Worm (Caenorhabditis elegans) whole organism, mixed stage, embryonic: ENCODE results near the gene F46B3.1.

ENCODE experiments used
- bed-3 ChIP-seq: fragments of 200-800 bp; sonication (Bioruptor generic); optimal IDR thresholded peaks from 3 replicates; lab custom pipeline; 2018; ENCODE audit warnings: mild to moderate bottlenecking, missing genetic modification characterization, moderate library complexity, missing compliant biosample characterization
- flh-1 ChIP-seq: fragments of 200-800 bp; sonication (Bioruptor generic); optimal IDR thresholded peaks from 2 replicates; lab custom pipeline; 2018; ENCODE audit warnings: mild to moderate bottlenecking, missing genetic modification characterization, moderate library complexity, missing compliant biosample characterization
- mab-5 ChIP-seq: fragments of 150-350 bp; optimal IDR thresholded peaks from 2 replicates; lab custom pipeline; 2014; ENCODE audit warnings: missing biosample characterization, missing genetic modification characterization
- mep-1 ChIP-seq: fragments of 150-350 bp; optimal IDR thresholded peaks from 2 replicates; lab custom pipeline; 2017; ENCODE audit warnings: missing biosample characterization, missing genetic modification reagents, missing genetic modification characterization, inconsistent platforms
- nhr-12 ChIP-seq: fragments of 150-350 bp; optimal IDR thresholded peaks from 2 replicates; lab custom pipeline; 2014; ENCODE audit warnings: missing biosample characterization, missing genetic modification characterization
- nhr-28 ChIP-seq: fragments of 150-350 bp; optimal IDR thresholded peaks from 2 replicates; lab custom pipeline; 2014; ENCODE audit warnings: missing biosample characterization, missing genetic modification characterization
- nhr-76 ChIP-seq: sonication (generic microtip); optimal IDR thresholded peaks from 2 replicates; lab custom pipeline; 2017; ENCODE audit warnings: missing biosample characterization, missing genetic modification characterization

ce11 chrV:20547048-20547447 lies 49.9 kb downstream of the F46B3.1 start, which contains the start of gene Y38H6C.18:
- TF ChIP-seq mab-5 (tag; lab: Kevin White, UChicago) (no peak), nhr-76 (tag; lab: Kevin White, UChicago) (no peak), mep-1 (tag; lab: Kevin White, UChicago) (no peak), nhr-12 (no peak), bed-3 (GFP tag; lab: Kevin White, UChicago) (no peak), nhr-28 (tag; lab: Kevin White, UChicago) (no peak), flh-1 (GFP tag; lab: Kevin White, UChicago) (no peak)
